Worm (Caenorhabditis elegans): ENCODE data around the gene F14H3.12.

DNA sequence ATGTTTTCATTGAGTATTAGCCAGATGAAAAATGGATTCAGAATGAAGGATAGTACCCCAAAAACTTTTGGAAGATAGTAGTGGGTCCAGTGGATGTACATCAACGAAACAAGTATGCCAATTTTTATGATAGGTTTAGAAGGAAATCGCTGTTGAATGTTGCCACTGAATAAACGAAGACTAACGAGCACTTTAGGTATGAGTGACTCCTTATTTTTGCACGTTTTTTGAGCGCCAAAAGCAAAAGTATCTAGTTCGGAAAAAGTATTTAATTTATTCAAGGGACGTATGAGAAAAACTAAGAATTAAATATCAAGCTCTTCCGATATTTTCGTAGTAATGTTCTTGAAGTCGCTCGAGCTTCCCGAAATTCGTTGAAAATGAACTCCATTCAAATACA, 1.3 kb downstream of the F14H3.12 start, which contains the start of gene srj-10:
- TF ChIP-seq elt-3 (tag; optimal IDR thresholded peaks at IDR 0.05) (no peak), ama-1 (optimal IDR thresholded peaks at IDR 0.05) (no peak), nhr-12 (tag; optimal IDR thresholded peaks at IDR 0.05) (no peak), nhr-21 (tag; optimal IDR thresholded peaks at IDR 0.05) (no peak), unc-55 (GFP tag; optimal IDR thresholded peaks at IDR 0.05) (no peak)

Data from whole organism, L2 larva.